Fruit fly (Drosophila melanogaster): ENCODE measurements around the gene dl.

dm6 chr2L:17430602-17431358, 19.4 kb downstream of the dl start:
- no peak for TF ChIP-seq CG8159 (tag; optimal IDR thresholded peaks at IDR 0.05)
- TF ChIP-seq CG4496 (GFP tag; IDR thresholded peaks at IDR 0.05): no peak
- TF ChIP-seq Pif1A (GFP tag; optimal IDR thresholded peaks at IDR 0.05): no peak
- TF ChIP-seq CG14655 (GFP tag; optimal IDR thresholded peaks at IDR 0.05): no peak
- TF ChIP-seq CG8301 (tag; optimal IDR thresholded peaks at IDR 0.05): no peak

Measured in whole organism, pupa.